Worm (Caenorhabditis elegans): ENCODE data around the gene F37C4.8.
A peak's percentile ranks its signal among the peaks of the same experiment; 100 is the strongest.

The F37C4.8 gene

ce11 chrIV:3864944-3865343 lies 16.1 kb downstream of the F37C4.8 start, which contains the start of gene aat-8:
Gene aat-8, minus strand, starts transcription at chrIV:3865044.
- TF ChIP-seq nhr-85 (tag) (peak; percentile 12), snpc-4 (tag; optimal IDR thresholded peaks at IDR 0.05) (no peak)

DNA sequence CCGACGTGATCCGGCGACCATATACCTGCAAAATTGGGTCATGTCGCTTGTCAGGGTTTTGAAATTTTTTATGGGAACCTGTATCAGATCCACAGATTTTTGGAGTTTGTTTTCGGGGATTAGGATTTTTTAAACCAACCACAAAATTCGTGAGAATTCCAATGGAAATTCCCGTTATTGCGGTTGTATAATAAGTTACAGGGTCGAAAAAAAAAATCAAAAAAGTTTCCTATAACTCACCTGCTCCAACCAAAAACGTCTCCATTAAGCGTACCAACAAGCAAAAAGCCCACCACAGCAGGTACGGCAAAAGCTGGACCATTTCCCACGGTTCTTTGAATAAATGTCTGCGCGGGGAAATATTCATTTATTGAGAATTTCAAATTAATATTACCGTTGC lies 18.1 kb downstream of the F37C4.8 start:
- TF ChIP-seq zip-4 (GFP tag; optimal IDR thresholded peaks at IDR 0.05), result no peak
- no peak for TF ChIP-seq nhr-71 (tag; optimal IDR thresholded peaks at IDR 0.05)
- TF ChIP-seq snu-23 (GFP tag; optimal IDR thresholded peaks at IDR 0.05), result no peak
- TF ChIP-seq efl-1 (optimal IDR thresholded peaks at IDR 0.05), result no peak
- peak in 1 of 2 experiments; percentile 50 for TF ChIP-seq efl-1 (GFP tag; optimal IDR thresholded peaks at IDR 0.05 in 1 of 2)
- TF ChIP-seq isw-1 (GFP tag; IDR thresholded peaks at IDR 0.05), result no peak

DNA sequence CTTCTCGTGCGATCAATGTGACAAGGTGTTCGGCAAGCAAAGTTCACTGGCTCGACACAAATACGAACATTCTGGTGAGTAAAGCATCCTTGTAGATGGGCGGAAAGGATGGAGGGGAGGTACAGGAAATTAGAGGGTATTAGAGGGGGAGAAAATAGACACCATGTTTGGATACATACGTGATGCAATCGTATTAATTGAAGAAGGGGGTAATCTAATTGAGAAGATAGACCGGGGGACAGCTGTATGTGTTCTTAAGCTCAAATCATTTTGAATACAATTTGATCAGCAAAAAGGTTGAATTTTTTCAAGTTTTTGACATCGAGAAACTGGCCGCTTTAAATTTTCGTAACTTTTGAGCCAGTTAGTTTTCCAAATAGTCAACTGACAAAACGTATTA lies 20.6 kb downstream of the F37C4.8 start:
- TF ChIP-seq hlh-4 (tag; optimal IDR thresholded peaks at IDR 0.05), result no peak
- TF ChIP-seq blmp-1 (tag; optimal IDR thresholded peaks at IDR 0.05), result no peak
- TF ChIP-seq pax-3 (tag; optimal IDR thresholded peaks at IDR 0.05), result no peak
- TF ChIP-seq irx-1 (tag; optimal IDR thresholded peaks at IDR 0.05), result no peak
- no peak for TF ChIP-seq grh-1 (GFP tag; IDR thresholded peaks at IDR 0.05)
- TF ChIP-seq Y116A8C.19 (tag; optimal IDR thresholded peaks at IDR 0.05; ENCODE audit: borderline replicate concordance), result no peak
- TF ChIP-seq C04F5.9 (tag; optimal IDR thresholded peaks at IDR 0.05), result no peak
- no peak for TF ChIP-seq jun-1 (tag; optimal IDR thresholded peaks at IDR 0.05)
- no peak for TF ChIP-seq nhr-11 (tag; optimal IDR thresholded peaks at IDR 0.05)
- no peak for TF ChIP-seq nhr-77 (tag; optimal IDR thresholded peaks at IDR 0.05)
- TF ChIP-seq snpc-4 (tag; optimal IDR thresholded peaks at IDR 0.05), result no peak
- TF ChIP-seq nhr-28 (tag; optimal IDR thresholded peaks at IDR 0.05), result no peak
- no peak for TF ChIP-seq efl-1 (optimal IDR thresholded peaks at IDR 0.05)
- TF ChIP-seq efl-1 (GFP tag; optimal IDR thresholded peaks at IDR 0.05 in 1 of 2), result no peak
- no peak for TF ChIP-seq nhr-19 (GFP tag; conservative IDR thresholded peaks at IDR 0.05)
- no peak for TF ChIP-seq fkh-10 (GFP tag; optimal IDR thresholded peaks at IDR 0.05)
- no peak for TF ChIP-seq mef-2 (tag; optimal IDR thresholded peaks at IDR 0.05)
- TF ChIP-seq lin-35 (GFP tag; optimal IDR thresholded peaks at IDR 0.05), result no peak
- TF ChIP-seq aha-1 (tag; optimal IDR thresholded peaks at IDR 0.05), result no peak
- TF ChIP-seq egl-27 (tag; optimal IDR thresholded peaks at IDR 0.05), result no peak

- TF ChIP-seq nhr-77 (tag; optimal IDR thresholded peaks at IDR 0.05) (no peak), nhr-71 (tag; optimal IDR thresholded peaks at IDR 0.05) (no peak), lsy-2 (tag; optimal IDR thresholded peaks at IDR 0.05) (no peak), efl-1 (optimal IDR thresholded peaks at IDR 0.05) (no peak), efl-1 (GFP tag; optimal IDR thresholded peaks at IDR 0.05 in 1 of 2) (peak in 1 of 2 experiments; percentile 75)
These were observed 21.5 kb downstream of the F37C4.8 start for ce11 chrIV:3859552-3859951.

ce11 chrIV:3857999-3858552 lies 22.9 kb downstream of the F37C4.8 start:
- peak in 1 of 2 experiments; percentile 23 for TF ChIP-seq ztf-11 (tag; optimal IDR thresholded peaks at IDR 0.05)
- no peak for TF ChIP-seq isw-1 (GFP tag; IDR thresholded peaks at IDR 0.05)
- peak; percentile 41 for TF ChIP-seq tbx-2 (tag; optimal IDR thresholded peaks at IDR 0.05)
- TF ChIP-seq nhr-19 (GFP tag; conservative IDR thresholded peaks at IDR 0.05), result no peak
- no peak for TF ChIP-seq lir-3 (tag; optimal IDR thresholded peaks at IDR 0.05; ENCODE audit: poor library complexity)
- TF ChIP-seq lin-14 (GFP tag; optimal IDR thresholded peaks at IDR 0.05), result peak; percentile 2

- no peak for TF ChIP-seq skn-1 (tag; optimal IDR thresholded peaks at IDR 0.05)
- TF ChIP-seq egl-13 (tag; optimal IDR thresholded peaks at IDR 0.05), result no peak
- no peak for TF ChIP-seq tlp-1 (tag; optimal IDR thresholded peaks at IDR 0.05)
These were observed 24.8 kb downstream of the F37C4.8 start for ce11 chrIV:3856190-3856589.

Data from whole organism, L1 larva.